Fruit fly (Drosophila melanogaster) whole organism, embryonic: ENCODE data around the gene CG17140.

Source experiments
- Antp ChIP-seq: fragments of 200-800 bp; sonication (Bioruptor generic); optimal IDR thresholded peaks from 3 replicates; lab custom pipeline; 2016; ENCODE audit warnings: missing biosample characterization, missing genetic modification characterization
- CG10979 ChIP-seq: fragments of 200-800 bp; sonication (Bioruptor generic); optimal IDR thresholded peaks from 2 replicates; lab custom pipeline; 2018; ENCODE audit warnings: missing biosample characterization, mild to moderate bottlenecking, missing genetic modification characterization, moderate library complexity
- CG11456 ChIP-seq: fragments of 200-800 bp; sonication (Bioruptor generic); IDR thresholded peaks from 3 replicates; pipeline ENCODE4 v1.3.6; 2022; ENCODE audit warnings: missing biosample characterization, missing genetic modification characterization
- CG15011 ChIP-seq: fragments of 200-800 bp; sonication (Bioruptor generic); optimal IDR thresholded peaks from 3 replicates; lab custom pipeline; 2018; ENCODE audit warnings: missing biosample characterization, mild to moderate bottlenecking, missing genetic modification characterization
- CG15514 ChIP-seq: fragments of 200-800 bp; sonication (Bioruptor generic); optimal IDR thresholded peaks from 3 replicates; lab custom pipeline; 2017; ENCODE audit warnings: missing biosample characterization, missing genetic modification characterization, mild to moderate bottlenecking, moderate library complexity, missing genetic modification reagents
- CG18599 ChIP-seq: fragments of 200-800 bp; sonication (Bioruptor generic); optimal IDR thresholded peaks from 3 replicates; lab custom pipeline; 2017; ENCODE audit warnings: missing biosample characterization, missing genetic modification characterization, mild to moderate bottlenecking, moderate library complexity, missing genetic modification reagents
- CG18764 ChIP-seq: fragments of 200-800 bp; sonication (Bioruptor generic); optimal IDR thresholded peaks from 3 replicates; lab custom pipeline; 2016; ENCODE audit warnings: missing biosample characterization, missing genetic modification characterization
- CG32767 ChIP-seq: fragments of 200-800 bp; sonication (Bioruptor generic); IDR thresholded peaks from 2 replicates; pipeline ENCODE4 v1.3.6; 2022; ENCODE audit warnings: missing biosample characterization, missing genetic modification characterization
- CG7271 ChIP-seq: fragments of 200-800 bp; sonication (Bioruptor generic); optimal IDR thresholded peaks from 2 replicates; lab custom pipeline; 2018; ENCODE audit warnings: missing biosample characterization, mild to moderate bottlenecking, missing genetic modification characterization, moderate library complexity
- CG7556 ChIP-seq: fragments of 200-800 bp; sonication (Bioruptor generic); optimal IDR thresholded peaks from 2 replicates; lab custom pipeline; 2017; ENCODE audit warnings: missing biosample characterization, mild to moderate bottlenecking, missing genetic modification characterization
- CG9609 ChIP-seq: fragments of 200-800 bp; sonication (Bioruptor generic); optimal IDR thresholded peaks from 3 replicates; lab custom pipeline; 2016; ENCODE audit warnings: missing biosample characterization, missing genetic modification characterization
- CoRest ChIP-seq: fragments of 200-800 bp; sonication (Bioruptor generic); optimal IDR thresholded peaks from 3 replicates; lab custom pipeline; 2018; ENCODE audit warnings: missing biosample characterization, mild to moderate bottlenecking, missing genetic modification characterization, moderate library complexity
- Deaf1 ChIP-seq: fragments of 200-800 bp; optimal IDR thresholded peaks from 3 replicates; lab custom pipeline; 2019; ENCODE audit warnings: missing biosample characterization, mild to moderate bottlenecking, missing genetic modification characterization, moderate library complexity
- Dref ChIP-seq: fragments of 200-800 bp; sonication (Bioruptor generic); IDR thresholded peaks from 2 replicates; pipeline ENCODE4 v1.3.6; 2022; ENCODE audit warnings: missing biosample characterization, missing genetic modification characterization
- ERR ChIP-seq: fragments of 200-800 bp; sonication (Bioruptor generic); optimal IDR thresholded peaks from 2 replicates; lab custom pipeline; 2016; ENCODE audit warnings: missing biosample characterization, missing genetic modification characterization
- Hr39 ChIP-seq: fragments of >200 bp; optimal IDR thresholded peaks from 2 replicates; lab custom pipeline; 2017
- Jarid2 ChIP-seq: fragments of 200-800 bp; sonication (Bioruptor generic); optimal IDR thresholded peaks from 3 replicates; lab custom pipeline; 2017; ENCODE audit warnings: mild to moderate bottlenecking, missing biosample characterization, missing genetic modification reagents, missing genetic modification characterization
- NC2α ChIP-seq: fragments of 200-800 bp; sonication (Bioruptor generic); optimal IDR thresholded peaks from 2 replicates; lab custom pipeline; 2016; ENCODE audit warnings: missing biosample characterization, missing genetic modification characterization
- NfI ChIP-seq: fragments of 200-800 bp; sonication (Bioruptor generic); optimal IDR thresholded peaks from 3 replicates; lab custom pipeline; 2018; ENCODE audit warnings: missing biosample characterization, mild to moderate bottlenecking, missing genetic modification characterization, moderate library complexity
- Six4 ChIP-seq: fragments of 200-800 bp; sonication (Bioruptor generic); optimal IDR thresholded peaks from 2 replicates; lab custom pipeline; 2016; ENCODE audit warnings: missing biosample characterization, missing genetic modification characterization
- Spps ChIP-seq: fragments of 200-800 bp; sonication (Bioruptor generic); optimal IDR thresholded peaks from 2 replicates; lab custom pipeline; 2018; ENCODE audit warnings: missing biosample characterization, mild to moderate bottlenecking, missing genetic modification characterization
- Sry-β ChIP-seq: fragments of 200-800 bp; sonication (Bioruptor generic); optimal IDR thresholded peaks from 2 replicates; lab custom pipeline; 2018; ENCODE audit warnings: missing biosample characterization, mild to moderate bottlenecking, missing genetic modification characterization, moderate library complexity
- ato ChIP-seq: fragments of 200-800 bp; sonication (Bioruptor generic); IDR thresholded peaks from 2 replicates; pipeline ENCODE4 v1.3.6; 2022; ENCODE audit warnings: missing biosample characterization, missing genetic modification characterization; ENCODE audit not compliant: partially characterized antibody
- bab2 ChIP-seq: fragments of 200-800 bp; sonication (Bioruptor generic); optimal IDR thresholded peaks from 2 replicates; lab custom pipeline; 2016; ENCODE audit warnings: missing biosample characterization, missing genetic modification characterization
- chif ChIP-seq, 2 experiments: fragments of 200-800 bp; sonication (Bioruptor generic); optimal IDR thresholded peaks; 3 replicates each; lab custom pipeline; 2016; ENCODE audit warnings: missing biosample characterization in 2 of 2, missing genetic modification characterization in 2 of 2
- corto ChIP-seq: fragments of 200-800 bp; sonication (Bioruptor generic); optimal IDR thresholded peaks from 2 replicates; lab custom pipeline; 2016; ENCODE audit warnings: missing biosample characterization, mild to moderate bottlenecking, missing genetic modification characterization, moderate library complexity
- cwo ChIP-seq: fragments of 200-800 bp; sonication (Bioruptor generic); optimal IDR thresholded peaks from 3 replicates; lab custom pipeline; 2017; ENCODE audit warnings: missing biosample characterization, missing genetic modification characterization, mild to moderate bottlenecking, moderate library complexity, missing genetic modification reagents
- dati ChIP-seq: fragments of 200-800 bp; sonication (Bioruptor generic); IDR thresholded peaks from 2 replicates; pipeline ENCODE4 v1.3.6; 2022; ENCODE audit warnings: missing biosample characterization, missing genetic modification characterization
- exex ChIP-seq: fragments of 200-800 bp; sonication (Bioruptor generic); optimal IDR thresholded peaks from 4 replicates; lab custom pipeline; 2018; ENCODE audit warnings: missing biosample characterization, mild to moderate bottlenecking, missing genetic modification characterization, moderate library complexity
- gsb ChIP-seq: fragments of 200-800 bp; sonication (Bioruptor generic); IDR thresholded peaks from 2 replicates; pipeline ENCODE4 v1.3.6; 2022; ENCODE audit warnings: missing biosample characterization, missing genetic modification characterization
- hbn ChIP-seq: fragments of 200-800 bp; sonication (Bioruptor generic); IDR thresholded peaks from 2 replicates; pipeline ENCODE4 v1.3.6; 2022; ENCODE audit warnings: missing biosample characterization, missing genetic modification characterization; ENCODE audit not compliant: partially characterized antibody
- jigr1 ChIP-seq: fragments of 200-800 bp; sonication (Bioruptor generic); IDR thresholded peaks from 3 replicates; pipeline ENCODE4 v1.3.6; 2022; ENCODE audit warnings: missing biosample characterization, missing genetic modification characterization
- luna ChIP-seq: fragments of 200-800 bp; sonication (Bioruptor generic); optimal IDR thresholded peaks from 2 replicates; lab custom pipeline; 2016; ENCODE audit warnings: missing biosample characterization, missing genetic modification characterization
- nerfin-1 ChIP-seq: fragments of 200-800 bp; sonication (Bioruptor generic); optimal IDR thresholded peaks from 3 replicates; lab custom pipeline; 2019; ENCODE audit warnings: missing biosample characterization, mild to moderate bottlenecking, missing genetic modification characterization, moderate library complexity
- otp ChIP-seq: fragments of 200-800 bp; sonication (Bioruptor generic); IDR thresholded peaks from 3 replicates; pipeline ENCODE4, ENCODE4 v1.3.6; 2022; ENCODE audit warnings: missing biosample characterization, missing genetic modification characterization
- row ChIP-seq: fragments of 200-800 bp; sonication (Bioruptor generic); IDR thresholded peaks from 3 replicates; pipeline ENCODE4 v1.3.6; 2022; ENCODE audit warnings: missing biosample characterization, missing genetic modification characterization
- run ChIP-seq: fragments of 200-800 bp; sonication (Bioruptor generic); optimal IDR thresholded peaks from 3 replicates; lab custom pipeline; 2018; ENCODE audit warnings: missing biosample characterization, mild to moderate bottlenecking, missing genetic modification characterization
- salm ChIP-seq: fragments of 200-800 bp; sonication (Bioruptor generic); optimal IDR thresholded peaks from 2 replicates; lab custom pipeline; 2018; ENCODE audit warnings: missing biosample characterization, mild to moderate bottlenecking, missing genetic modification characterization
- scrt ChIP-seq: fragments of 200-800 bp; sonication (Bioruptor generic); optimal IDR thresholded peaks from 2 replicates; lab custom pipeline; 2018; ENCODE audit warnings: missing biosample characterization, mild to moderate bottlenecking, missing genetic modification characterization, moderate library complexity
- sens-2 ChIP-seq: fragments of 200-800 bp; sonication (Bioruptor generic); IDR thresholded peaks from 2 replicates; pipeline ENCODE4 v1.3.6; 2022; ENCODE audit warnings: missing biosample characterization, missing genetic modification characterization
- sim ChIP-seq: fragments of 200-800 bp; sonication (Bioruptor generic); IDR thresholded peaks from 2 replicates; pipeline ENCODE4 v1.3.6; 2022; ENCODE audit warnings: missing biosample characterization, missing genetic modification characterization
- sisA ChIP-seq: fragments of 200-800 bp; sonication (Bioruptor generic); IDR thresholded peaks from 2 replicates; pipeline ENCODE4 v1.3.6; 2022; ENCODE audit warnings: missing biosample characterization, missing genetic modification characterization
- sob ChIP-seq: fragments of 200-800 bp; sonication (Bioruptor generic); IDR thresholded peaks from 2 replicates; pipeline ENCODE4 v1.3.6; 2022; ENCODE audit warnings: missing biosample characterization, missing genetic modification characterization
- sqz ChIP-seq: fragments of 200-800 bp; sonication (Bioruptor generic); optimal IDR thresholded peaks from 3 replicates; lab custom pipeline; 2018; ENCODE audit warnings: missing biosample characterization, mild to moderate bottlenecking, missing genetic modification characterization
- stc ChIP-seq: fragments of 200-800 bp; sonication (Bioruptor generic); IDR thresholded peaks from 2 replicates; pipeline ENCODE4 v1.3.6; 2022; ENCODE audit warnings: missing biosample characterization, missing genetic modification characterization
- wor ChIP-seq: fragments of 200-800 bp; sonication (Bioruptor generic); IDR thresholded peaks from 2 replicates; pipeline ENCODE4 v1.3.6; 2022; ENCODE audit warnings: missing biosample characterization, missing genetic modification characterization
- yki ChIP-seq: fragments of >200 bp; optimal IDR thresholded peaks from 3 replicates; lab custom pipeline; 2018
- z ChIP-seq: fragments of 200-800 bp; sonication (Bioruptor generic); IDR thresholded peaks from 3 replicates; pipeline ENCODE4 v1.3.6; 2022; ENCODE audit warnings: missing biosample characterization, missing genetic modification characterization
- zfh2 ChIP-seq: fragments of 200-800 bp; sonication (Bioruptor generic); optimal IDR thresholded peaks from 2 replicates; lab custom pipeline; 2016; ENCODE audit warnings: missing biosample characterization, missing genetic modification characterization

The CG17140 gene

DNA sequence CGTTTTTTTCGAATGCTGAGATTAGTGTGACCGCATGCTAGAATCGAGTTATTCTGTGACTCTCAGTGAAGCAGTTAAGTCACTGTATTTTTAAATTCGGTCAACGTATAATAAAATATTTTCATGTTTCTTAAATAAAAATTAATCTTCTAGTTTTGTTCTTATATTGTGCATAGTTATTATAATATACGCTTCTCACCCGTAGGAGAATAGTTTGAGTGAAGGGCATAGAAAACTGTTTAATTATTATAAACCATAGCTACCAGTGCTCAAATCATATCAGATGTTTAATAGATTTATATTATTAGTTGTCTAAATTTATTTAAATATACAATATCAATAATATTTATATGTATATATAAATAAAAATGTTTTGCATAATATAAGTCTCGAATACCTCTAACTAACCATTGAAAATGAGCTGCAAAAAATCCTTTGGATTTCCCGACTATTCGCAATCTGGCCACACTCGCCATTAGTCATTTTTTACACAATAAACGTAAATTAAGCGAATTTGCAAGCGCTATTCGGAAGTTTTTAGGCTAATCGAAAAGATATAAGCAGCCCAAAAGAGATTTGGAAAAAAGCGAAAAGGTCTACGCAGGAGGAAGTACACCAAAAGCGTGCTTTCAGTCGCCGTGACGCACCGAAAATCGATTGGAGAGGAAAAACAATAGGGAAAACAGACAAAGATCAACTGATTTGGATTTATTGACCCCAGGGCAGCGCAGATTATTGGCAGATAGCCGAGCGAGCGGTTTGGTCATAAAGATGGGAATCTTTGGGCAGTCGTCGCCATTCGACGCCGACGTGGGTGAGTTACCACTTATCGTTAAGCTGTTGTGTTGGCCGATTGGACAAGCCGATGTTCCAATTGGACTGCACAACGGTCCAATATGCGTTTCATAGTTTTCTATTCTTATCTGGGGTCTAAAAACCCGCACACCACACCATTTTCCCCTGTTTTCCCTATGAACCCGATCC is 12.9 kb upstream of the CG17140 start, which contains the start of the genes aurB and Stam (continued):
- TF ChIP-seq luna (GFP tag; lab: Kevin White, UChicago) (no peak), dati (no peak), CG15514 (GFP tag; lab: Kevin White, UChicago) (peak; percentile 50), CG11456 (GFP tag; lab: Robert Waterston, UW) (no peak), CG7271 (tag; lab: Kevin White, UChicago) (no peak), run (tag; lab: Kevin White, UChicago) (no peak), Dref (no peak), ato (GFP tag; lab: Robert Waterston, UW) (no peak), scrt (GFP tag; lab: Kevin White, UChicago) (peak; percentile 11), CG9609 (no peak), corto (no peak), Antp (no peak), NfI (GFP tag; lab: Kevin White, UChicago) (peak; percentile 63), CG32767 (GFP tag; lab: Robert Waterston, UW) (0 out of 2 replicates have a peak, but pooled peaks have one; percentile 43), CoRest (peak; percentile 87), Jarid2 (GFP tag; lab: Kevin White, UChicago) (no peak), hbn (GFP tag; lab: Robert Waterston, UW) (no peak), z (GFP tag; lab: Robert Waterston, UW) (no peak), nerfin-1 (peak; percentile 16), CG7556 (GFP tag; lab: Kevin White, UChicago) (peak; percentile 15), salm (tag; lab: Kevin White, UChicago) (peak; percentile 37), bab2 (GFP tag; lab: Kevin White, UChicago) (no peak), wor (GFP tag; lab: Robert Waterston, UW) (no peak), Sry-β (GFP tag; lab: Kevin White, UChicago) (peak; percentile 12), stc (GFP tag; lab: Robert Waterston, UW) (no peak), sisA (GFP tag; lab: Robert Waterston, UW) (no peak), sens-2 (GFP tag; lab: Robert Waterston, UW) (no peak), otp (GFP tag; lab: Robert Waterston, UW) (no peak), yki (lab: Kevin White, UChicago) (no peak)

DNA sequence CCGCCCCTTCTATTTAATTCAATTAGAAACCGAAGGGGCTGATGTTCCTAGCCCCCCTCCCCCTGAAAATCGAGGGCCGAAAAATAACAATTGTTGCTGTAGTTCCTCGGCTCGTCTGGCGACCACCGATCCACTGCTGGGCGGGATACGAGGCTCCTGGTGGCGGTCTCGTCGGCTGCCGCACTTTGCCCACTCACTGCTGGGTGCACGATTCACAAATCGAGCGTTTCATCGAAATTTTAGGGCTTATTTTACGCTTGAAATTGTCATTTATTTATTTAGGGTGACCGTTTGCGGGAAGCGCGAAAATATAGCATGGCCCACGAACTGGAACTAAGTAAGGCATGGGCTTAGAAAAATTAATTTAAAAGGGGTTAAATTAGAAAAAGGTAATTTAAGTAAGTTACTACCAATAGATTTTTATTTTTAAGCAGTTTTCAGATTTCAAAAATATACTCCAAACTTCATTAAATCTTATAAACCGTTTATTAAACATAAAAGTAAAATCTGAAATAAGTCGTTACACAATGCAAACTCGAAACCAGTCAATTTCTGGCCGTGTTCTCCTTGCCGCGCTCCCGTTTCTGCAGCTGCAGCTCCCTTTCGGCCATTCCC is 11.0 kb upstream of the CG17140 start, which contains the start of gene Dnz1:
Dnz1 (minus strand) TSS at position 317 of the 615 bp plus-strand sequence.
- TF ChIP-seq CG15011 (GFP tag; lab: Kevin White, UChicago) (no peak), z (GFP tag; lab: Robert Waterston, UW) (no peak), CG18764 (GFP tag; lab: Kevin White, UChicago) (no peak), CG10979 (peak; percentile 53), zfh2 (GFP tag; lab: Kevin White, UChicago) (peak; percentile 58), exex (tag; lab: Kevin White, UChicago) (no peak), ERR (GFP tag; lab: Kevin White, UChicago) (no peak), sqz (GFP tag; lab: Kevin White, UChicago) (no peak), sim (GFP tag; lab: Robert Waterston, UW) (no peak), row (peak; percentile 89), CG18599 (GFP tag; lab: Kevin White, UChicago) (peak; percentile 58), gsb (GFP tag; lab: Robert Waterston, UW) (no peak), Spps (tag; lab: Kevin White, UChicago) (no peak), chif (GFP tag; optimal IDR thresholded peaks at IDR 0.05; lab: Kevin White, UChicago) (peak; percentile 7 to 23), CG9609 (no peak), cwo (GFP tag; lab: Kevin White, UChicago) (peak; percentile 38), Six4 (peak; percentile 43), corto (no peak), sob (GFP tag; lab: Robert Waterston, UW) (peak; percentile 81), jigr1 (no peak), NC2α (no peak), Deaf1 (tag; lab: Kevin White, UChicago) (peak; percentile 35), Hr39 (lab: Kevin White, UChicago) (no peak)
